Worm (Caenorhabditis elegans) whole organism, young adult: Measurements from ENCODE around the gene npr-33.

ENCODE experiments used
- B0336.3 ChIP-seq: fragments of 200-800 bp; sonication (Bioruptor generic); IDR thresholded peaks from 2 replicates; pipeline ENCODE4 v1.3.6; 2022; ENCODE audit warnings: missing genetic modification characterization, missing compliant biosample characterization
- C17E4.6 ChIP-seq: fragments of 200-800 bp; sonication (Bioruptor generic); IDR thresholded peaks from 2 replicates; pipeline ENCODE4 v1.3.6; 2022; ENCODE audit warnings: missing genetic modification reagents, missing genetic modification characterization, missing compliant biosample characterization
- F23B12.7 ChIP-seq: sonication (generic microtip); optimal IDR thresholded peaks from 2 replicates; lab custom pipeline; 2017; ENCODE audit warnings: missing genetic modification characterization, mild to moderate bottlenecking, missing compliant biosample characterization, antibody characterized with exemption, moderate library complexity; ENCODE audit not compliant: insufficient read depth
- F33H1.4 ChIP-seq: fragments of 200-800 bp; sonication (Bioruptor generic); IDR thresholded peaks from 2 replicates; pipeline ENCODE4 v1.3.6; 2022; ENCODE audit warnings: missing genetic modification reagents, missing genetic modification characterization, missing compliant biosample characterization
- F37B4.10 ChIP-seq: fragments of 200-800 bp; sonication (Bioruptor generic); IDR thresholded peaks from 2 replicates; pipeline ENCODE4 v1.3.6; 2022; ENCODE audit warnings: missing genetic modification characterization, missing compliant biosample characterization
- T07F8.4 ChIP-seq: sonication (generic microtip); optimal IDR thresholded peaks from 2 replicates; lab custom pipeline; 2016; ENCODE audit warnings: mild to moderate bottlenecking, missing genetic modification characterization, moderate library complexity, missing compliant biosample characterization
- Y53F4B.3 ChIP-seq: fragments of 200-800 bp; sonication (Bioruptor generic); IDR thresholded peaks from 2 replicates; pipeline ENCODE4 v1.3.6; 2022; ENCODE audit warnings: missing genetic modification reagents, missing genetic modification characterization, missing compliant biosample characterization
- Y56A3A.18 ChIP-seq: fragments of 200-800 bp; sonication (Bioruptor generic); IDR thresholded peaks from 2 replicates; pipeline ENCODE4 v1.3.6; 2022; ENCODE audit warnings: missing genetic modification reagents, missing genetic modification characterization, missing compliant biosample characterization
- attf-5 ChIP-seq: fragments of 200-800 bp; sonication (Bioruptor generic); optimal IDR thresholded peaks from 2 replicates; lab custom pipeline; 2018; ENCODE audit warnings: mild to moderate bottlenecking, missing genetic modification characterization, missing compliant biosample characterization
- attf-6 ChIP-seq: fragments of 200-800 bp; sonication (Bioruptor generic); IDR thresholded peaks from 2 replicates; pipeline ENCODE4 v1.3.6; 2022; ENCODE audit warnings: missing genetic modification reagents, missing genetic modification characterization, missing compliant biosample characterization
- bed-2 ChIP-seq: fragments of 200-800 bp; sonication (Bioruptor generic); IDR thresholded peaks from 2 replicates; pipeline ENCODE4 v1.3.6; 2022; ENCODE audit warnings: missing genetic modification reagents, missing genetic modification characterization, missing compliant biosample characterization
- cebp-1 ChIP-seq, 2 experiments: fragments of 200-800 bp in 1 of 2; sonication (Bioruptor generic) in 1 of 2; sonication (generic microtip) in 1 of 2; IDR thresholded peaks in 1 of 2; optimal IDR thresholded peaks in 1 of 2; 2 replicates each; pipeline versions ENCODE4 v1.3.6 to Lab custom; 2017 to 2022; ENCODE audit warnings: missing compliant biosample characterization in 2 of 2, missing genetic modification characterization in 2 of 2, mild to moderate bottlenecking in 1 of 2, missing genetic modification reagents in 1 of 2, moderate library complexity in 1 of 2
- ceh-100 ChIP-seq: fragments of 200-800 bp; sonication (Bioruptor generic); IDR thresholded peaks from 2 replicates; pipeline ENCODE4 v1.3.6; 2022; ENCODE audit warnings: missing genetic modification reagents, missing genetic modification characterization, missing compliant biosample characterization
- ceh-27 ChIP-seq: fragments of 200-800 bp; sonication (Bioruptor generic); optimal IDR thresholded peaks from 2 replicates; lab custom pipeline; 2018; ENCODE audit warnings: mild to moderate bottlenecking, missing genetic modification characterization, moderate library complexity, missing compliant biosample characterization
- ceh-58 ChIP-seq: fragments of 200-800 bp; sonication (Bioruptor generic); IDR thresholded peaks from 2 replicates; pipeline ENCODE4 v1.3.6; 2022; ENCODE audit warnings: missing genetic modification characterization, missing compliant biosample characterization
- chd-7 ChIP-seq: sonication (generic microtip); optimal IDR thresholded peaks from 2 replicates; lab custom pipeline; 2016; ENCODE audit warnings: mild to moderate bottlenecking, missing genetic modification characterization, moderate library complexity, missing compliant biosample characterization
- egrh-3 ChIP-seq: fragments of 200-800 bp; sonication (Bioruptor generic); IDR thresholded peaks from 2 replicates; pipeline ENCODE4 v1.3.6; 2022; ENCODE audit warnings: missing genetic modification reagents, missing genetic modification characterization, missing compliant biosample characterization
- gei-17 ChIP-seq: fragments of 200-800 bp; sonication (Bioruptor generic); optimal IDR thresholded peaks from 2 replicates; lab custom pipeline; 2018; ENCODE audit warnings: mild to moderate bottlenecking, missing genetic modification characterization, missing compliant biosample characterization
- let-607 ChIP-seq, 2 experiments: fragments of 200-800 bp in 1 of 2; sonication (Bioruptor generic) in 1 of 2; sonication (generic microtip) in 1 of 2; optimal IDR thresholded peaks; 2 replicates each; lab custom pipeline; 2016 to 2018; ENCODE audit warnings: mild to moderate bottlenecking in 2 of 2, missing compliant biosample characterization in 2 of 2, missing genetic modification characterization in 2 of 2, moderate library complexity in 2 of 2, missing genotype in 1 of 2
- lin-26 ChIP-seq: fragments of 200-800 bp; sonication (Bioruptor generic); IDR thresholded peaks from 2 replicates; pipeline ENCODE4 v1.3.6; 2022; ENCODE audit warnings: missing genetic modification reagents, missing genetic modification characterization, missing compliant biosample characterization
- madf-10 ChIP-seq: sonication (generic microtip); optimal IDR thresholded peaks from 2 replicates; lab custom pipeline; 2016; ENCODE audit warnings: mild to moderate bottlenecking, missing genetic modification characterization, missing compliant biosample characterization
- madf-6 ChIP-seq: fragments of 200-800 bp; sonication (Bioruptor generic); IDR thresholded peaks from 2 replicates; pipeline ENCODE4 v1.3.6; 2022; ENCODE audit warnings: missing genetic modification reagents, missing genetic modification characterization, missing compliant biosample characterization
- mcd-1 ChIP-seq: fragments of 200-800 bp; sonication (Bioruptor generic); IDR thresholded peaks from 2 replicates; pipeline ENCODE4 v1.3.6; 2022; ENCODE audit warnings: missing genetic modification reagents, missing genetic modification characterization, missing compliant biosample characterization
- mel-28 ChIP-seq: sonication (generic microtip); optimal IDR thresholded peaks from 2 replicates; lab custom pipeline; 2016; ENCODE audit warnings: borderline replicate concordance, mild to moderate bottlenecking, missing genetic modification characterization, missing compliant biosample characterization
- nfya-1 ChIP-seq: sonication (generic microtip); optimal IDR thresholded peaks from 2 replicates; lab custom pipeline; 2017; ENCODE audit warnings: antibody characterized with exemption, missing compliant biosample characterization, missing genetic modification characterization, borderline replicate concordance; ENCODE audit not compliant: insufficient read depth
- nfyb-1 ChIP-seq: fragments of 200-800 bp; sonication (Bioruptor generic); IDR thresholded peaks from 2 replicates; pipeline ENCODE4 v1.3.6; 2022; ENCODE audit warnings: missing genetic modification reagents, missing genetic modification characterization, missing compliant biosample characterization
- nhr-80 ChIP-seq: sonication (generic microtip); optimal IDR thresholded peaks from 2 replicates; lab custom pipeline; 2016; ENCODE audit warnings: missing genetic modification characterization, missing compliant biosample characterization
- pbrm-1 ChIP-seq: fragments of 200-800 bp; sonication (Bioruptor generic); IDR thresholded peaks from 2 replicates; pipeline ENCODE4 v1.3.6; 2022; ENCODE audit warnings: missing genetic modification reagents, missing genetic modification characterization, missing compliant biosample characterization
- rec-8 ChIP-seq, 2 experiments: sonication (generic microtip); optimal IDR thresholded peaks; 2 replicates each; lab custom pipeline; 2016; ENCODE audit warnings: mild to moderate bottlenecking in 2 of 2, missing genetic modification characterization in 2 of 2, missing genetic modification reagents in 2 of 2, missing genotype in 2 of 2, missing biosample characterization in 1 of 2, missing compliant biosample characterization in 1 of 2, moderate library complexity in 1 of 2
- rpc-1 ChIP-seq, 2 experiments: fragments of 150-350 bp in 1 of 2; sonication (generic microtip) in 1 of 2; optimal IDR thresholded peaks; 2 replicates each; lab custom pipeline; 2014 to 2018; ENCODE audit warnings: missing biosample characterization in 1 of 2, missing genetic modification characterization in 1 of 2, missing genetic modification reagents in 1 of 2, missing genotype in 1 of 2
- sdz-38 ChIP-seq: sonication (generic microtip); optimal IDR thresholded peaks from 2 replicates; lab custom pipeline; 2016; ENCODE audit warnings: missing genotype, missing genetic modification characterization, missing compliant biosample characterization
- snpc-1.1 ChIP-seq: sonication (generic microtip); optimal IDR thresholded peaks from 2 replicates; lab custom pipeline; 2017; ENCODE audit warnings: missing genetic modification characterization, mild to moderate bottlenecking, missing compliant biosample characterization, antibody characterized with exemption, moderate library complexity, missing genotype, missing genetic modification reagents; ENCODE audit not compliant: insufficient read depth
- snpc-4 ChIP-seq, 5 experiments: fragments of 150-350 bp in 1 of 5; sonication (generic microtip) in 4 of 5; optimal IDR thresholded peaks; 2 replicates each; lab custom pipeline; 2014 to 2018; ENCODE audit warnings: missing genetic modification characterization in 5 of 5, missing biosample characterization in 3 of 5, antibody characterized with exemption in 2 of 5, mild to moderate bottlenecking in 2 of 5, missing compliant biosample characterization in 2 of 5, missing genotype in 2 of 5, moderate library complexity in 2 of 5, missing genetic modification reagents in 1 of 5
- tbp1 ChIP-seq: fragments of 200-800 bp; sonication (Bioruptor generic); optimal IDR thresholded peaks from 2 replicates; lab custom pipeline; 2018; ENCODE audit warnings: mild to moderate bottlenecking, missing genetic modification characterization, missing compliant biosample characterization
- zfh-2 ChIP-seq: fragments of 200-800 bp; sonication (Bioruptor generic); conservative IDR thresholded peaks from 2 replicates; pipeline ENCODE4 v1.3.6; 2022; ENCODE audit warnings: missing genetic modification reagents, missing genetic modification characterization, missing compliant biosample characterization

Gene npr-33

ce11 chrX:15943709-15944108 is 33.3 kb downstream of the npr-33 start, which contains the start of gene mec-5 (continued):
- TF ChIP-seq chd-7 (tag; lab: Kevin White, UChicago) (no peak), rpc-1 (optimal IDR thresholded peaks at IDR 0.05; lab: Kevin White, UChicago) (no peak), rpc-1 (tag; optimal IDR thresholded peaks at IDR 0.05; lab: Kevin White, UChicago) (no peak)

DNA sequence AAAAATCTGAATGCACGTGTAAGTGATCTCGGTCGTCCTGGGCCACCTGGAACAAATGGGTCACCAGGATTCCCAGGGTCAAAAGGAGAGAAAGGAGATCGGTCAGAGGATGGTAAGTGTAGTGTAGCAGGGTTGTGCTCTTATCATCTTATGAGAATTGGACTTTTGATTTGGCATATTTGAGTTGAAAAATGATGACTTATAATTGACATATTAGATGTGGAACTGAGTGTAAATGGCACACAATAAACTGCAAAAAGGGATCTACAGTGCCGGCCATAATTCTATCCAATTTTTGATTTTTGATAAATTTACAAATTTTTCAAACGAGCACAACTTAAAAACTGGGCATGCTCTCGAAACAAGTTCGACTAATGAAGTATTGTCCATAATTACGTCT is 33.8 kb downstream of the npr-33 start:
- TF ChIP-seq gei-17 (no peak), T07F8.4 (tag; lab: Kevin White, UChicago) (no peak), F23B12.7 (no peak), attf-6 (GFP tag; lab: Robert Waterston, UW) (no peak), nfyb-1 (GFP tag; lab: Robert Waterston, UW) (no peak), ceh-58 (GFP tag; lab: Robert Waterston, UW) (no peak), egrh-3 (GFP tag; lab: Robert Waterston, UW) (no peak), F37B4.10 (GFP tag; lab: Robert Waterston, UW) (no peak), let-607 (tag; optimal IDR thresholded peaks at IDR 0.05; lab: Kevin White, UChicago) (peak; percentile 64 to 77), nhr-80 (tag; lab: Kevin White, UChicago) (peak; percentile 78), nfya-1 (tag; lab: Kevin White, UChicago) (no peak), C17E4.6 (GFP tag; lab: Robert Waterston, UW) (no peak)

- no peak for TF ChIP-seq pbrm-1
- no peak for TF ChIP-seq Y53F4B.3 (GFP tag; lab: Robert Waterston, UW)
- TF ChIP-seq lin-26 (GFP tag; lab: Robert Waterston, UW) = no peak
- peak; percentile 86 for TF ChIP-seq zfh-2 (GFP tag; lab: Robert Waterston, UW)
- TF ChIP-seq sdz-38 (tag; lab: Kevin White, UChicago) = no peak
- TF ChIP-seq mel-28 (tag; lab: Kevin White, UChicago) = no peak
Observed at ce11 chrX:15945806-15946205, 35.4 kb downstream of the npr-33 start.

ce11 chrX:15951194-15951593 is 40.8 kb downstream of the npr-33 start, which contains the start of gene col-186:
TSS of gene col-186 (plus strand) at chrX:15951494.
- TF ChIP-seq madf-6 (no peak), Y56A3A.18 (GFP tag; lab: Robert Waterston, UW) (no peak), F33H1.4 (GFP tag; lab: Robert Waterston, UW) (no peak), ceh-100 (GFP tag; lab: Robert Waterston, UW) (no peak)

- TF ChIP-seq zfh-2 (GFP tag; lab: Robert Waterston, UW) = peak; percentile 51; the same call in 1 of the 2 replicates
- no peak for TF ChIP-seq mel-28 (tag; lab: Kevin White, UChicago)
- TF ChIP-seq egrh-3 (GFP tag; lab: Robert Waterston, UW) = peak; percentile 34; the same call in 1 of the 2 replicates
Observed at ce11 chrX:15953086-15953485, 42.7 kb downstream of the npr-33 start.

ce11 chrX:15953611-15954010 is 43.2 kb downstream of the npr-33 start:
- TF ChIP-seq B0336.3 (GFP tag; lab: Robert Waterston, UW) (no peak), madf-6 (no peak), madf-10 (no peak), cebp-1 (GFP tag; IDR thresholded peaks at IDR 0.05; lab: Robert Waterston, UW) (no peak), cebp-1 (tag; optimal IDR thresholded peaks at IDR 0.05; lab: Kevin White, UChicago) (no peak), ceh-27 (GFP tag; lab: Kevin White, UChicago) (no peak), let-607 (tag; optimal IDR thresholded peaks at IDR 0.05; lab: Kevin White, UChicago) (no peak), snpc-1.1 (peak; percentile 18), snpc-4 (GFP tag; optimal IDR thresholded peaks at IDR 0.05; lab: Kevin White, UChicago) (no peak), snpc-4 (tag; optimal IDR thresholded peaks at IDR 0.05; lab: Kevin White, UChicago) (peak in 3 of 4 experiments; percentile 53 to 91 (median 81)), chd-7 (tag; lab: Kevin White, UChicago) (no peak), mcd-1 (GFP tag; lab: Robert Waterston, UW) (no peak), ceh-100 (GFP tag; lab: Robert Waterston, UW) (no peak), rec-8 (tag; optimal IDR thresholded peaks at IDR 0.05; lab: Kevin White, UChicago) (no peak), attf-5 (GFP tag; lab: Kevin White, UChicago) (no peak), tbp1 (GFP tag; lab: Kevin White, UChicago) (no peak), bed-2 (no peak)
